Fruit fly (Drosophila melanogaster): ENCODE results near the gene Nup133.

- TF ChIP-seq Dll (optimal IDR thresholded peaks at IDR 0.05) (no peak), psq (optimal IDR thresholded peaks at IDR 0.05) (no peak), usp (GFP tag; optimal IDR thresholded peaks at IDR 0.05) (no peak), CG8478 (optimal IDR thresholded peaks at IDR 0.05) (no peak)
These were observed 20.3 kb downstream of the Nup133 start, which contains the start of gene CG4907 for dm6 chr3R:22710662-22711061.
